Worm (Caenorhabditis elegans) whole organism, L4/young adult: ENCODE measurements around the gene sqt-3.

Experiments used
- W03F9.2 ChIP-seq: fragments of 150-350 bp; optimal IDR thresholded peaks from 2 replicates; lab custom pipeline; 2014; ENCODE audit warnings: missing biosample characterization, missing genetic modification characterization
- dao-5 ChIP-seq: sonication (generic microtip); optimal IDR thresholded peaks from 2 replicates; lab custom pipeline; 2016; ENCODE audit warnings: missing genotype, missing genetic modification characterization, moderate library complexity, missing compliant biosample characterization
- him-1 ChIP-seq: sonication (generic microtip); optimal IDR thresholded peaks from 2 replicates; lab custom pipeline; 2016; ENCODE audit warnings: missing genotype, missing genetic modification reagents, missing genetic modification characterization, missing compliant biosample characterization

DNA sequence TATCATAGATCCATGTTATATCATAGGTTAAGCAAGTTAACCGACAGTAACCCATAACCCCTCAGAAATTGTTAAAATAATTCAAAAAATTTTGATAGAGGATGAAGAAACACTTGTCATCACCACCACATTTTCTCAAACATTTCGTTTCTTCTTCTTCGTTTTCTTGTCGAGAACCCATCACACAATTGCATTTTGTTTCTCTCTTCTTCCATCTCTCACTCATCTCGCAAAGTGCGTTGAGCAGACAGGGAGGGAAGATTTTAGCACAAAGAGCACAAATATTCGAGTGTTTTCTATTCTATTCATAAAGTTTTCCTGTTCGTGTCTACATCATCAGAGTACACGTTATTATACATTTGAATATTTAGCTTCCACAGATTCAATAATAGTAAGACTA, 38.1 kb upstream of the sqt-3 start:
- TF ChIP-seq him-1 (peak; percentile 18), W03F9.2 (tag; lab: Kevin White, UChicago) (no peak), dao-5 (tag; lab: Kevin White, UChicago) (no peak)
